Worm (Caenorhabditis elegans): ENCODE measurements around the gene ZC190.4.

ZC190.4 gene

ce11 chrV:8651007-8651711, 14.7 kb upstream of the ZC190.4 start (continued):
- TF ChIP-seq die-1 (tag; optimal IDR thresholded peaks at IDR 0.05) (no peak), F23B12.7 (tag; optimal IDR thresholded peaks at IDR 0.05; ENCODE audit: insufficient read depth) (no peak), dox-1 (GFP tag; IDR thresholded peaks at IDR 0.05) (peak; percentile 75), attf-3 (GFP tag; conservative IDR thresholded peaks at IDR 0.05) (no peak), lin-40 (tag; optimal IDR thresholded peaks at IDR 0.05) (peak; percentile 56), cebp-2 (GFP tag; IDR thresholded peaks at IDR 0.05) (no peak)

ce11 chrV:8652177-8652576, 13.7 kb upstream of the ZC190.4 start:
- TF ChIP-seq attf-3 (GFP tag; conservative IDR thresholded peaks at IDR 0.05), result no peak
- TF ChIP-seq madf-10 (tag; optimal IDR thresholded peaks at IDR 0.05), result no peak
- TF ChIP-seq nhr-27 (tag; optimal IDR thresholded peaks at IDR 0.05), result no peak
- TF ChIP-seq cebp-1 (GFP tag; IDR thresholded peaks at IDR 0.05), result no peak
- no peak for TF ChIP-seq cebp-1 (tag; optimal IDR thresholded peaks at IDR 0.05)
- no peak for TF ChIP-seq F57A8.1 (GFP tag; optimal IDR thresholded peaks at IDR 0.05)

ce11 chrV:8653080-8653821, 12.6 kb upstream of the ZC190.4 start:
- TF ChIP-seq B0261.1 (tag; optimal IDR thresholded peaks at IDR 0.05) (no peak), F10E7.11 (tag; optimal IDR thresholded peaks at IDR 0.05) (no peak), ztf-3 (GFP tag; optimal IDR thresholded peaks at IDR 0.05) (no peak), lin-35 (GFP tag; optimal IDR thresholded peaks at IDR 0.05) (no peak), attf-3 (GFP tag; conservative IDR thresholded peaks at IDR 0.05) (no peak), ztf-26 (tag; optimal IDR thresholded peaks at IDR 0.05) (peak; percentile 1), nhr-80 (tag; optimal IDR thresholded peaks at IDR 0.05) (peak; percentile 42), sptf-2 (GFP tag; optimal IDR thresholded peaks at IDR 0.05) (no peak), aptf-3 (GFP tag; IDR thresholded peaks at IDR 0.05) (no peak), attf-6 (GFP tag; IDR thresholded peaks at IDR 0.05) (no peak), snpc-1.1 (tag; optimal IDR thresholded peaks at IDR 0.05; ENCODE audit: insufficient read depth) (no peak)

ce11 chrV:8654460-8655419, 11.1 kb upstream of the ZC190.4 start:
- no peak for TF ChIP-seq snpc-3.4 (tag; optimal IDR thresholded peaks at IDR 0.05)
- peak; percentile 68 for TF ChIP-seq nhr-80 (tag; optimal IDR thresholded peaks at IDR 0.05)
- TF ChIP-seq nfya-2 (GFP tag; IDR thresholded peaks at IDR 0.05), result no peak
- TF ChIP-seq unc-62 (GFP tag; optimal IDR thresholded peaks at IDR 0.05), result peak; percentile 61
- no peak for TF ChIP-seq cebp-1 (GFP tag; IDR thresholded peaks at IDR 0.05)
- peak; percentile 32 for TF ChIP-seq cebp-1 (tag; optimal IDR thresholded peaks at IDR 0.05)
- no peak for TF ChIP-seq F57A8.1 (GFP tag; optimal IDR thresholded peaks at IDR 0.05)

- TF ChIP-seq C06A6.2 (GFP tag; conservative IDR thresholded peaks at IDR 0.05), result no peak
- peak; percentile 69; the same call in 1 of the 2 replicates for TF ChIP-seq cebp-1 (GFP tag; IDR thresholded peaks at IDR 0.05)
- peak; percentile 75 for TF ChIP-seq cebp-1 (tag; optimal IDR thresholded peaks at IDR 0.05)
- no peak for TF ChIP-seq dpl-1 (GFP tag; optimal IDR thresholded peaks at IDR 0.05)
- TF ChIP-seq F37B4.10 (GFP tag; IDR thresholded peaks at IDR 0.05), result no peak
- no peak for TF ChIP-seq akir-1 (GFP tag; optimal IDR thresholded peaks at IDR 0.05)
Measured at ce11 chrV:8657911-8658310, 8.0 kb upstream of the ZC190.4 start.

Measured in whole organism, young adult.